Fruit fly (Drosophila melanogaster) whole organism, embryonic: ENCODE results near the gene RpL10Ab.

Experiments
- BEAF-32 ChIP-seq: fragments of 200-800 bp; sonication (Bioruptor generic); optimal IDR thresholded peaks from 3 replicates; lab custom pipeline; 2017; ENCODE audit warnings: missing biosample characterization, missing genetic modification characterization, mild to moderate bottlenecking, moderate library complexity, missing genetic modification reagents
- CG10543 ChIP-seq: fragments of 200-800 bp; sonication (Bioruptor generic); optimal IDR thresholded peaks from 3 replicates; lab custom pipeline; 2017; ENCODE audit warnings: missing biosample characterization, mild to moderate bottlenecking, missing genetic modification characterization, moderate library complexity
- CG14014 ChIP-seq: fragments of 200-800 bp; sonication (Bioruptor generic); IDR thresholded peaks from 2 replicates; pipeline ENCODE4 v1.3.6; 2022; ENCODE audit warnings: missing biosample characterization, missing genetic modification characterization
- CG14667 ChIP-seq: fragments of 200-800 bp; sonication (Bioruptor generic); IDR thresholded peaks from 2 replicates; pipeline ENCODE4 v1.3.6; 2022; ENCODE audit warnings: missing biosample characterization, missing genetic modification characterization
- CG14710 ChIP-seq: fragments of 200-800 bp; sonication (Bioruptor generic); optimal IDR thresholded peaks from 3 replicates; lab custom pipeline; 2019; ENCODE audit warnings: missing biosample characterization, mild to moderate bottlenecking, missing genetic modification characterization, moderate library complexity
- CG14860 ChIP-seq: fragments of 200-800 bp; sonication (Bioruptor generic); IDR thresholded peaks from 3 replicates; pipeline ENCODE4 v1.3.6; 2022; ENCODE audit warnings: missing biosample characterization, missing genetic modification characterization; ENCODE audit not compliant: partially characterized antibody
- CG17385 ChIP-seq: fragments of 200-800 bp; sonication (Bioruptor generic); optimal IDR thresholded peaks from 3 replicates; lab custom pipeline; 2018; ENCODE audit warnings: missing biosample characterization, mild to moderate bottlenecking, missing genetic modification characterization
- CG17912 ChIP-seq: fragments of 200-800 bp; sonication (Bioruptor generic); optimal IDR thresholded peaks from 2 replicates; lab custom pipeline; 2018; ENCODE audit warnings: missing biosample characterization, mild to moderate bottlenecking, missing genetic modification characterization
- CG31388 ChIP-seq: fragments of 200-800 bp; sonication (Bioruptor generic); optimal IDR thresholded peaks from 2 replicates; lab custom pipeline; 2016; ENCODE audit warnings: missing biosample characterization, missing genetic modification characterization
- CG3163 ChIP-seq: fragments of 200-800 bp; sonication (Bioruptor generic); optimal IDR thresholded peaks from 3 replicates; lab custom pipeline; 2016; ENCODE audit warnings: missing biosample characterization, missing genetic modification characterization
- CG34224 ChIP-seq: fragments of 200-800 bp; sonication (Bioruptor generic); IDR thresholded peaks from 3 replicates; pipeline ENCODE4 v1.3.6; 2022; ENCODE audit warnings: missing biosample characterization, missing genetic modification characterization; ENCODE audit not compliant: partially characterized antibody
- CG4820 ChIP-seq: fragments of 200-800 bp; sonication (Bioruptor generic); optimal IDR thresholded peaks from 3 replicates; lab custom pipeline; 2016; ENCODE audit warnings: missing biosample characterization, missing genetic modification characterization
- CG6813 ChIP-seq: fragments of 200-800 bp; sonication (Bioruptor generic); optimal IDR thresholded peaks from 2 replicates; lab custom pipeline; 2017; ENCODE audit warnings: missing biosample characterization, missing genetic modification characterization, mild to moderate bottlenecking, moderate library complexity, missing genetic modification reagents
- CG7372 ChIP-seq: fragments of 200-800 bp; sonication (Bioruptor generic); IDR thresholded peaks from 2 replicates; pipeline ENCODE4 v1.3.6; 2022; ENCODE audit warnings: missing biosample characterization, missing genetic modification characterization
- CG7987 ChIP-seq: fragments of 200-800 bp; sonication (Bioruptor generic); optimal IDR thresholded peaks from 2 replicates; lab custom pipeline; 2018; ENCODE audit warnings: missing biosample characterization, mild to moderate bottlenecking, missing genetic modification characterization, moderate library complexity
- CG8944 ChIP-seq: fragments of 200-800 bp; sonication (Bioruptor generic); optimal IDR thresholded peaks from 3 replicates; lab custom pipeline; 2016; ENCODE audit warnings: missing biosample characterization, missing genetic modification characterization
- CHES-1-like ChIP-seq: fragments of 200-800 bp; sonication (Bioruptor generic); optimal IDR thresholded peaks from 2 replicates; lab custom pipeline; 2016; ENCODE audit warnings: missing biosample characterization, missing genetic modification characterization
- CkIIα-i1 ChIP-seq: fragments of 200-800 bp; sonication (Bioruptor generic); IDR thresholded peaks from 2 replicates; pipeline ENCODE4 v1.3.6; 2022; ENCODE audit warnings: missing biosample characterization, missing genetic modification characterization
- Dp ChIP-seq: fragments of 200-800 bp; sonication (Bioruptor generic); optimal IDR thresholded peaks from 2 replicates; lab custom pipeline; 2018; ENCODE audit warnings: missing biosample characterization, mild to moderate bottlenecking, missing genetic modification characterization, moderate library complexity
- Dref ChIP-seq: fragments of 200-800 bp; sonication (Bioruptor generic); IDR thresholded peaks from 2 replicates; pipeline ENCODE4 v1.3.6; 2022; ENCODE audit warnings: missing biosample characterization, missing genetic modification characterization
- Elba2 ChIP-seq: fragments of 200-800 bp; sonication (Bioruptor generic); optimal IDR thresholded peaks from 3 replicates; lab custom pipeline; 2016; ENCODE audit warnings: missing biosample characterization, missing genetic modification characterization
- Ets97D ChIP-seq: fragments of 200-800 bp; sonication (Bioruptor generic); optimal IDR thresholded peaks from 3 replicates; lab custom pipeline; 2016; ENCODE audit warnings: missing biosample characterization, missing genetic modification characterization
- Gsc ChIP-seq: fragments of 200-800 bp; sonication (Bioruptor generic); IDR thresholded peaks from 2 replicates; pipeline ENCODE4 v1.3.6; 2022; ENCODE audit warnings: missing biosample characterization, missing genetic modification characterization
- H15 ChIP-seq: fragments of 200-800 bp; sonication (Bioruptor generic); IDR thresholded peaks from 3 replicates; pipeline ENCODE4 v1.3.6; 2022; ENCODE audit warnings: missing biosample characterization, missing genetic modification characterization
- H2.0 ChIP-seq: fragments of 200-800 bp; sonication (Bioruptor generic); IDR thresholded peaks from 2 replicates; pipeline ENCODE4 v1.3.6; 2022; ENCODE audit warnings: missing biosample characterization, missing genetic modification characterization
- Hr51 ChIP-seq, 2 experiments: fragments of 200-800 bp; sonication (Bioruptor generic); optimal IDR thresholded peaks; 2 replicates in 1 of 2; 3 replicates in 1 of 2; lab custom pipeline; 2016 to 2018; ENCODE audit warnings: missing biosample characterization in 2 of 2, missing genetic modification characterization in 2 of 2, mild to moderate bottlenecking in 1 of 2, moderate library complexity in 1 of 2
- Myb ChIP-seq: fragments of 200-800 bp; sonication (Bioruptor generic); optimal IDR thresholded peaks from 2 replicates; lab custom pipeline; 2016; ENCODE audit warnings: missing biosample characterization, missing genetic modification characterization
- Pdp1 ChIP-seq, 2 experiments: fragments of 200-800 bp; sonication (Bioruptor generic); optimal IDR thresholded peaks; 3 replicates each; lab custom pipeline; 2016; ENCODE audit warnings: missing biosample characterization in 2 of 2, missing genetic modification characterization in 2 of 2, mild to moderate bottlenecking in 1 of 2, moderate library complexity in 1 of 2
- Sin3A ChIP-seq: fragments of >200 bp; optimal IDR thresholded peaks from 2 replicates; lab custom pipeline; 2018
- Six4 ChIP-seq: fragments of 200-800 bp; sonication (Bioruptor generic); optimal IDR thresholded peaks from 2 replicates; lab custom pipeline; 2016; ENCODE audit warnings: missing biosample characterization, missing genetic modification characterization
- Sry-β ChIP-seq: fragments of 200-800 bp; sonication (Bioruptor generic); optimal IDR thresholded peaks from 2 replicates; lab custom pipeline; 2018; ENCODE audit warnings: missing biosample characterization, mild to moderate bottlenecking, missing genetic modification characterization, moderate library complexity
- Taf1 ChIP-seq: fragments of 200-800 bp; sonication (Bioruptor generic); IDR thresholded peaks from 2 replicates; pipeline ENCODE4 v1.3.6; 2022; ENCODE audit warnings: missing biosample characterization, missing genetic modification characterization
- bowl ChIP-seq: fragments of 200-800 bp; sonication (Bioruptor generic); IDR thresholded peaks from 2 replicates; pipeline ENCODE4 v1.3.6; 2022; ENCODE audit warnings: missing biosample characterization, missing genetic modification characterization
- chm ChIP-seq: fragments of 200-800 bp; sonication (Bioruptor generic); IDR thresholded peaks from 2 replicates; pipeline ENCODE4 v1.3.6; 2022; ENCODE audit warnings: missing biosample characterization, missing genetic modification characterization
- crol ChIP-seq: fragments of 200-800 bp; sonication (Bioruptor generic); IDR thresholded peaks from 2 replicates; pipeline ENCODE4 v1.3.6; 2022; ENCODE audit warnings: missing biosample characterization, missing genetic modification characterization
- crp ChIP-seq, 2 experiments: fragments of 200-800 bp; sonication (Bioruptor generic); optimal IDR thresholded peaks; 2 replicates in 1 of 2; 3 replicates in 1 of 2; lab custom pipeline; 2017; ENCODE audit warnings: missing biosample characterization in 2 of 2, missing genetic modification characterization in 2 of 2, mild to moderate bottlenecking in 1 of 2, moderate library complexity in 1 of 2
- eve ChIP-seq, 2 experiments: fragments of >200 bp; optimal IDR thresholded peaks; 2 replicates each; lab custom pipeline; 2017; ENCODE audit warnings: missing biosample characterization in 2 of 2, missing genetic modification characterization in 2 of 2
- eyg ChIP-seq: fragments of 200-800 bp; sonication (Bioruptor generic); optimal IDR thresholded peaks from 3 replicates; lab custom pipeline; 2016; ENCODE audit warnings: missing biosample characterization, missing genetic modification characterization
- fd3F ChIP-seq: fragments of 200-800 bp; sonication (Bioruptor generic); optimal IDR thresholded peaks from 2 replicates; lab custom pipeline; 2018; ENCODE audit warnings: missing biosample characterization, mild to moderate bottlenecking, missing genetic modification characterization, moderate library complexity
- fu2 ChIP-seq: fragments of 200-800 bp; sonication (Bioruptor generic); optimal IDR thresholded peaks from 2 replicates; lab custom pipeline; 2016; ENCODE audit warnings: missing biosample characterization, missing genetic modification characterization
- gem ChIP-seq: fragments of 200-800 bp; sonication (Bioruptor generic); optimal IDR thresholded peaks from 2 replicates; lab custom pipeline; 2019; ENCODE audit warnings: missing biosample characterization, mild to moderate bottlenecking, missing genetic modification characterization, moderate library complexity
- ken ChIP-seq: fragments of 200-800 bp; sonication (Bioruptor generic); IDR thresholded peaks from 3 replicates; pipeline ENCODE4 v1.3.6; 2022; ENCODE audit warnings: missing biosample characterization, missing genetic modification characterization
- phol ChIP-seq: fragments of 200-800 bp; sonication (Bioruptor generic); optimal IDR thresholded peaks from 3 replicates; lab custom pipeline; 2018; ENCODE audit warnings: missing biosample characterization, mild to moderate bottlenecking, missing genetic modification characterization, moderate library complexity
- ranshi ChIP-seq: fragments of 200-800 bp; sonication (Bioruptor generic); IDR thresholded peaks from 2 replicates; pipeline ENCODE4 v1.3.6; 2022; ENCODE audit warnings: missing biosample characterization, missing genetic modification characterization
- sens-2 ChIP-seq: fragments of 200-800 bp; sonication (Bioruptor generic); IDR thresholded peaks from 2 replicates; pipeline ENCODE4 v1.3.6; 2022; ENCODE audit warnings: missing biosample characterization, missing genetic modification characterization
- tio ChIP-seq: fragments of 200-800 bp; sonication (Bioruptor generic); optimal IDR thresholded peaks from 2 replicates; lab custom pipeline; 2017; ENCODE audit warnings: missing biosample characterization, missing genetic modification characterization, inconsistent platforms
- tna ChIP-seq: fragments of 200-800 bp; sonication (Bioruptor generic); IDR thresholded peaks from 2 replicates; pipeline ENCODE4 v1.3.6; 2022; ENCODE audit warnings: missing biosample characterization, missing genetic modification characterization; ENCODE audit not compliant: partially characterized antibody
- twi ChIP-seq: fragments of 200-800 bp; optimal IDR thresholded peaks from 2 replicates; lab custom pipeline; 2019; ENCODE audit warnings: missing biosample characterization, mild to moderate bottlenecking, missing genetic modification characterization, moderate library complexity
- tx ChIP-seq: fragments of 200-800 bp; sonication (Bioruptor generic); optimal IDR thresholded peaks from 2 replicates; lab custom pipeline; 2016; ENCODE audit warnings: missing biosample characterization, missing genetic modification characterization

The RpL10Ab gene

DNA sequence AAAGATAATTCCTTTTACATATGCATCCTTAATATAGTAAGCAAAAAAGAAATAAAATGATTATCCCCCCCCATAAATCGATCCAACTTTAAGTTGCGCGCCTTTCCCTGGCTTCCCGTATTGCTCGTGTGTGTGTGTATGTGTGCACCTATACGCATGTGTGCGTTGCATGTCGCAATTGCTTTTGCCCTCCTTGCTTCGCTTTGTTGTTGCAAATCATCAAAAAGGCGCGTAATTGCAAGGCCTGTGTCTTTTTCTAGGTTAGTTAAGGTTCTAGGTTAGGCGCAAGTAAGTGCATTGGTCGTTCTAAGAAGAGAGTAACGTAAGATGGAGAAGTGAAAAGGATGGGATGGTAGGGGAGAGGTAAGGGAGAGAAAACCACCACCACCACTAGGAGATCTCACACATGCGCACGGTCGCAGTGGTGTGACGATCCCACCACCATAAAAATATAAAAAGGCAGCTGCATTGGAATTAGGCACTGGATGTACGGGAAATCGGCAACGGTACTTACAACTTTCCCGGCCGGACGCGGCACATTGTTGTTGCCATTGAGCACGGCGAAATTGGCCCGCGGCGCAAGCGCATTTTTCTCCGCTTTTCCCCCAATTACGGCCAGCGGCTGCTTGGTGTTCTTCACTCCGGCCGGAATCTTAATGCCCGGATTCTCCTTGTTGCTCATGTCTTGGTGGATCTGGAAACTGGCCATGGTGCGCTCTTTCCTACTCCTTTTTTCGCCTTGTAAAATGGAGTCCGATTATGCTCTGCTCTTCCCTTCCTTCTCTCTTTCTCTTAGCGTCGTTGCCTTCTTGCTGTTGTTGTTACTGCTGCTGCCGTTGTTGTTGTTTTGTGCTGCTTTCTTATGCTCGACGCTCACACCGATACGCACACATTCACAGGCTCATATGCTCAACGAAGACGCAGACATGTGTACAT is 10.0 kb downstream of the RpL10Ab start (continued):
- TF ChIP-seq CkIIα-i1, result no peak
- TF ChIP-seq bowl, result no peak
- TF ChIP-seq H15, result no peak
- TF ChIP-seq CG10543 (GFP tag; lab: Kevin White, UChicago), result peak; percentile 26
- no peak for TF ChIP-seq CG17385 (GFP tag; lab: Kevin White, UChicago)
- no peak for TF ChIP-seq CG14860
- no peak for TF ChIP-seq CG14667
- TF ChIP-seq Dp, result peak; percentile 1
- no peak for TF ChIP-seq fd3F (GFP tag; lab: Kevin White, UChicago)
- no peak for TF ChIP-seq eyg (GFP tag; lab: Kevin White, UChicago)
- no peak for TF ChIP-seq CG7987 (GFP tag; lab: Kevin White, UChicago)
- TF ChIP-seq CG17912 (GFP tag; lab: Kevin White, UChicago), result no peak
- no peak for TF ChIP-seq Ets97D (GFP tag; lab: Kevin White, UChicago)
- TF ChIP-seq Myb, result no peak
- no peak for TF ChIP-seq Taf1
- TF ChIP-seq Sry-β (GFP tag; lab: Kevin White, UChicago), result no peak
- no peak for TF ChIP-seq Dref (GFP tag; lab: Robert Waterston, UW)
- peak; percentile 71; the same call in 1 of the 2 replicates for TF ChIP-seq crol (GFP tag; lab: Robert Waterston, UW)
- TF ChIP-seq CHES-1-like (GFP tag; lab: Kevin White, UChicago), result no peak
- no peak for TF ChIP-seq CG34224 (GFP tag; lab: Robert Waterston, UW)
- TF ChIP-seq CG14014 (GFP tag; lab: Robert Waterston, UW), result no peak
- no peak for TF ChIP-seq tna (GFP tag; lab: Robert Waterston, UW)
- no peak for TF ChIP-seq Pdp1 (GFP tag; optimal IDR thresholded peaks at IDR 0.05; lab: Kevin White, UChicago)
- no peak for TF ChIP-seq Gsc
- TF ChIP-seq gem, result no peak
- TF ChIP-seq tx (GFP tag; lab: Kevin White, UChicago), result no peak
- no peak for TF ChIP-seq CG6813 (GFP tag; lab: Kevin White, UChicago)
- TF ChIP-seq H2.0 (GFP tag; lab: Robert Waterston, UW), result no peak
- peak; percentile 36; the same call in 1 of the 2 replicates for TF ChIP-seq chm
- TF ChIP-seq phol (tag; lab: Kevin White, UChicago), result no peak
- no peak for TF ChIP-seq CG7372 (GFP tag; lab: Robert Waterston, UW)
- no peak for TF ChIP-seq CG8944 (GFP tag; lab: Kevin White, UChicago)
- no peak for TF ChIP-seq BEAF-32 (GFP tag; lab: Kevin White, UChicago)
- no peak for TF ChIP-seq fu2 (GFP tag; lab: Kevin White, UChicago)
- no peak for TF ChIP-seq ken (GFP tag; lab: Robert Waterston, UW)
- no peak for TF ChIP-seq Sin3A (lab: Kevin White, UChicago)
- peak; percentile 62 for TF ChIP-seq twi
- no peak for TF ChIP-seq CG4820 (GFP tag; lab: Kevin White, UChicago)
- no peak for TF ChIP-seq crp (GFP tag; optimal IDR thresholded peaks at IDR 0.05; lab: Kevin White, UChicago)
- no peak for TF ChIP-seq sens-2 (GFP tag; lab: Robert Waterston, UW)
- peak; percentile 57 for TF ChIP-seq CG3163 (GFP tag; lab: Kevin White, UChicago)
- no peak for TF ChIP-seq CG31388 (GFP tag; lab: Kevin White, UChicago)
- TF ChIP-seq Elba2 (GFP tag; lab: Kevin White, UChicago), result no peak
- no peak for TF ChIP-seq CG14710 (tag; lab: Kevin White, UChicago)
- no peak for TF ChIP-seq eve (GFP tag; optimal IDR thresholded peaks at IDR 0.05; lab: Kevin White, UChicago)
- no peak for TF ChIP-seq Six4
- no peak for TF ChIP-seq Hr51 (GFP tag; optimal IDR thresholded peaks at IDR 0.05; lab: Kevin White, UChicago)
- TF ChIP-seq ranshi, result 0 out of 2 replicates have a peak, but pooled peaks have one; percentile 22
- TF ChIP-seq tio (GFP tag; lab: Kevin White, UChicago), result no peak
